Worm (Caenorhabditis elegans) whole organism, midembryonic: ENCODE results near the gene hmg-1.2.

Experiments used
- T22C8.4 ChIP-seq: fragments of 200-800 bp; sonication (Bioruptor generic); IDR thresholded peaks from 2 replicates; pipeline ENCODE4 v1.3.6; 2022; ENCODE audit warnings: missing genetic modification characterization, missing compliant biosample characterization
- cog-1 ChIP-seq: sonication (generic microtip); optimal IDR thresholded peaks from 2 replicates; lab custom pipeline; 2016; ENCODE audit warnings: missing genetic modification characterization, missing compliant biosample characterization
- flt-1 ChIP-seq: fragments of 200-800 bp; sonication (Bioruptor generic); IDR thresholded peaks from 2 replicates; pipeline ENCODE4 v1.3.6; 2022; ENCODE audit warnings: missing genetic modification characterization, missing compliant biosample characterization
- klf-2 ChIP-seq: fragments of 200-800 bp; sonication (Bioruptor generic); conservative IDR thresholded peaks from 2 replicates; pipeline ENCODE4 v1.3.6; 2022; ENCODE audit warnings: missing genetic modification reagents, missing genetic modification characterization, missing compliant biosample characterization
- med-1 ChIP-seq: sonication (generic microtip); optimal IDR thresholded peaks from 2 replicates; lab custom pipeline; 2017; ENCODE audit warnings: missing genetic modification characterization, mild to moderate bottlenecking, missing compliant biosample characterization, antibody characterized with exemption, missing genetic modification reagents; ENCODE audit not compliant: insufficient read depth
- ref-1 ChIP-seq: fragments of 200-800 bp; sonication (Bioruptor generic); conservative IDR thresholded peaks from 2 replicates; pipeline ENCODE4 v1.3.6; 2022; ENCODE audit warnings: missing genetic modification reagents, missing genetic modification characterization, missing compliant biosample characterization
- tab-1 ChIP-seq: fragments of 200-800 bp; sonication (Bioruptor generic); IDR thresholded peaks from 2 replicates; pipeline ENCODE4 v1.3.6; 2022; ENCODE audit warnings: missing genetic modification characterization, missing compliant biosample characterization
- ztf-23 ChIP-seq: fragments of 200-800 bp; sonication (Bioruptor generic); IDR thresholded peaks from 2 replicates; pipeline ENCODE4 v1.3.6; 2022; ENCODE audit warnings: missing genetic modification reagents, missing genetic modification characterization, missing compliant biosample characterization
- ztf-29 ChIP-seq: fragments of 200-800 bp; sonication (Bioruptor generic); IDR thresholded peaks from 2 replicates; pipeline ENCODE4 v1.3.6; 2022; ENCODE audit warnings: missing genetic modification reagents, missing genetic modification characterization, missing compliant biosample characterization

Gene hmg-1.2

ce11 chrIII:6303114-6303647, 23.0 kb downstream of the hmg-1.2 start, which contains the start of gene F47D12.9:
Gene F47D12.9, minus strand, starts transcription at chrIII:6303380.
- TF ChIP-seq ref-1 (GFP tag; lab: Robert Waterston, UW) (no peak), flt-1 (GFP tag; lab: Robert Waterston, UW) (no peak), T22C8.4 (GFP tag; lab: Robert Waterston, UW) (no peak), klf-2 (GFP tag; lab: Robert Waterston, UW) (no peak), cog-1 (tag; lab: Kevin White, UChicago) (no peak), tab-1 (GFP tag; lab: Robert Waterston, UW) (no peak), med-1 (no peak)

DNA sequence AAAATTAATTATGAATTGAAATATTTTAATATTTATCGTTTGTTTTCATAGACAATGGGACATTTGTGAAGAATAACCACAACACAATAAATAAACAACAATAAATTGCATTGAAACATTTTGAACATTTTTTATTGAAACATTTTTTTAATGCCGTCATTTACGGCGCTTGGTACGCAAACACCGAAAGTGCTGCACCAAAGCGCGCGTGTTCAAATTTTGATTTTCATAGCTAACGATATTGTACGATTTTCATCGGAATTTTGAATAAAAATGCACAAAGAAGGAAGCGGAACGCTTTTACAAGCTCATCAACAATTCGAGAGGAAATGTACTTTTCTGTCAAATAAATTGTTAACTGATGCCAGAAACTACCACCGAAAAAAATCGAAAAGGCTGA, 23.6 kb downstream of the hmg-1.2 start:
- no peak for TF ChIP-seq T22C8.4 (GFP tag; lab: Robert Waterston, UW)
- no peak for TF ChIP-seq cog-1 (tag; lab: Kevin White, UChicago)
- no peak for TF ChIP-seq klf-2 (GFP tag; lab: Robert Waterston, UW)
- TF ChIP-seq ztf-29 (GFP tag; lab: Robert Waterston, UW), result no peak

- TF ChIP-seq ztf-23 (GFP tag; lab: Robert Waterston, UW) (no peak), ztf-29 (GFP tag; lab: Robert Waterston, UW) (no peak), ref-1 (GFP tag; lab: Robert Waterston, UW) (no peak), klf-2 (GFP tag; lab: Robert Waterston, UW) (no peak)
These were observed 27.7 kb downstream of the hmg-1.2 start for ce11 chrIII:6307832-6308231.

ce11 chrIII:6309066-6309465, 28.9 kb downstream of the hmg-1.2 start, which contains the start of gene gar-2:
Gene gar-2, plus strand, starts transcription at chrIII:6309366.
- TF ChIP-seq cog-1 (tag; lab: Kevin White, UChicago) (no peak), T22C8.4 (GFP tag; lab: Robert Waterston, UW) (no peak), ztf-23 (GFP tag; lab: Robert Waterston, UW) (no peak), ztf-29 (GFP tag; lab: Robert Waterston, UW) (no peak), tab-1 (GFP tag; lab: Robert Waterston, UW) (no peak), ref-1 (GFP tag; lab: Robert Waterston, UW) (no peak), klf-2 (GFP tag; lab: Robert Waterston, UW) (no peak), med-1 (no peak), flt-1 (GFP tag; lab: Robert Waterston, UW) (no peak)

- TF ChIP-seq med-1 (no peak), tab-1 (GFP tag; lab: Robert Waterston, UW) (no peak), cog-1 (tag; lab: Kevin White, UChicago) (no peak), ref-1 (GFP tag; lab: Robert Waterston, UW) (no peak), klf-2 (GFP tag; lab: Robert Waterston, UW) (no peak), T22C8.4 (GFP tag; lab: Robert Waterston, UW) (no peak), ztf-29 (GFP tag; lab: Robert Waterston, UW) (no peak), flt-1 (GFP tag; lab: Robert Waterston, UW) (no peak), ztf-23 (GFP tag; lab: Robert Waterston, UW) (no peak)
These were observed 30.2 kb downstream of the hmg-1.2 start for ce11 chrIII:6310352-6310751.

- TF ChIP-seq ztf-23 (GFP tag; lab: Robert Waterston, UW) (no peak), ref-1 (GFP tag; lab: Robert Waterston, UW) (no peak), T22C8.4 (GFP tag; lab: Robert Waterston, UW) (no peak), cog-1 (tag; lab: Kevin White, UChicago) (no peak), ztf-29 (GFP tag; lab: Robert Waterston, UW) (no peak), med-1 (no peak)
These were observed 31.3 kb downstream of the hmg-1.2 start for ce11 chrIII:6311452-6311851.

DNA sequence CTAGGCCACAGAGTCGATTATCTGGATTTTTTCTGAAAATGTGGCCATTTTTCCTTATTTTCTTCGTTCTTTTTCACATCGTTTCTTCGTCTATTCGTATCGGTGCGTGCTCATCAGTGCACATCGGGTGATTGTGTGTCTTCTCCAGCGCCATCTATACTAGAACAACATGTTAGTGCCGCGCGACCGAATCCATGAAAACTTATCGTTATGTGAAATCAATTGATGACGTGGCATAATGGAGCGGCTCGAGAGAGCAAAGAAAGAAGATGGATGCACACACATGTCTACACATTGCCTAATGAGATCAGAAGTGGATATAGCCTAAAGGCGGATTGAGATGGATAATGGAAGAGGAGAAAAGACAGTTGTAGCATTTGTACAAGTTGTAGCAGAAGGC, 32.1 kb downstream of the hmg-1.2 start:
- TF ChIP-seq flt-1 (GFP tag; lab: Robert Waterston, UW) (no peak), med-1 (no peak), klf-2 (GFP tag; lab: Robert Waterston, UW) (no peak), cog-1 (tag; lab: Kevin White, UChicago) (no peak), ref-1 (GFP tag; lab: Robert Waterston, UW) (no peak), ztf-23 (GFP tag; lab: Robert Waterston, UW) (no peak), tab-1 (GFP tag; lab: Robert Waterston, UW) (no peak), T22C8.4 (GFP tag; lab: Robert Waterston, UW) (no peak), ztf-29 (GFP tag; lab: Robert Waterston, UW) (no peak)

DNA sequence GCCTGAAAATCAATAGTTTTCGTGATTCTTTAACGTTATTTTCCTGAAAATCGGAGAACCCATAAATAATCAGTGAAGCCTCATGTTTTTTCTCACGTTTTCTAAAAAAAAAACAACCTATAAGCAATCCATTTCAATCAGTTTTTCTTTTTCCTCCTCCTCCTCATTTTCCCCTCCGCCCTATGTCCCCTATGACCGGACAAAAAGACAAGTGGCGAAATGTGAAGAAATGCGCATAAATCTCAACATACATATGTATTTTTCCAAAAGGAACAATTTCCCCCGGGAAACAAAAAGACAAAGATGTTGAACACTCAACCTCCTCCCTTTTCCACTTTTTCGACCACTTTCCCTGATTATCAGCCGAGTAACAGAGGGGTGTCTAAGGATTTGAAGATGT, 35.3 kb downstream of the hmg-1.2 start:
- TF ChIP-seq tab-1 (GFP tag; lab: Robert Waterston, UW) (no peak), klf-2 (GFP tag; lab: Robert Waterston, UW) (no peak), flt-1 (GFP tag; lab: Robert Waterston, UW) (no peak), ztf-23 (GFP tag; lab: Robert Waterston, UW) (no peak), ztf-29 (GFP tag; lab: Robert Waterston, UW) (no peak), ref-1 (GFP tag; lab: Robert Waterston, UW) (no peak), T22C8.4 (GFP tag; lab: Robert Waterston, UW) (no peak), cog-1 (tag; lab: Kevin White, UChicago) (no peak), med-1 (no peak)

DNA sequence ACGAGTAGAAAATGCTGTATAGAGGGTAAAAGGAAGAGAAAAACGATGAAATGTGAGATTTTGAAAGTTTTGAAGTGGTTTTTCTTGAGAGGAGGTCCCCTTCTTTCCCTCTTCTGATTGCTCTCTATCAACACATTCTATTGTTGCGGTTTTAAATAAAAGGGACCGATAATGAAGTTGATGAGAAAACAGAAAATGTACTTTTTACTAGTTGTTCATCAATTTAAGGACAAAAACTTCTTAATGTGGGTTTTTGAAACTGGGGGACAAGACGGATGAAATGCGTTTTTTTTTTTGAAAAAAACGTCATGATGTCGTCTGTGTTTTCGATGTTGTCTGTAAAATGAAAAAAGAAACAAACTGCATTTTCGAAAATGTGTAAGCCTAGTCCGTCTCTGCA, 36.6 kb downstream of the hmg-1.2 start:
- TF ChIP-seq ztf-23 (GFP tag; lab: Robert Waterston, UW) (no peak), ztf-29 (GFP tag; lab: Robert Waterston, UW) (no peak), klf-2 (GFP tag; lab: Robert Waterston, UW) (no peak), cog-1 (tag; lab: Kevin White, UChicago) (no peak), tab-1 (GFP tag; lab: Robert Waterston, UW) (no peak), flt-1 (GFP tag; lab: Robert Waterston, UW) (no peak), med-1 (no peak), T22C8.4 (GFP tag; lab: Robert Waterston, UW) (no peak), ref-1 (GFP tag; lab: Robert Waterston, UW) (no peak)
